Fruit fly (Drosophila melanogaster): ENCODE data around the gene CG8086.

CG8086 gene

dm6 chr2L:8284913-8285619 is 27.8 kb upstream of the CG8086 start (continued):
- 0 out of 3 replicates have a peak, but pooled peaks have one; percentile 14 for TF ChIP-seq row (GFP tag; IDR thresholded peaks at IDR 0.05)
- peak; percentile 80 for TF ChIP-seq ATbp (GFP tag; optimal IDR thresholded peaks at IDR 0.05)
- no peak for TF ChIP-seq Hsf (GFP tag; optimal IDR thresholded peaks at IDR 0.05)
- no peak for TF ChIP-seq pita (GFP tag; optimal IDR thresholded peaks at IDR 0.05)
- peak; percentile 58 for TF ChIP-seq Asciz (GFP tag; optimal IDR thresholded peaks at IDR 0.05)
- no peak for TF ChIP-seq Hr3 (GFP tag; optimal IDR thresholded peaks at IDR 0.05)
- TF ChIP-seq Oli (tag; optimal IDR thresholded peaks at IDR 0.05): peak; percentile 40
- TF ChIP-seq CG3281 (GFP tag; optimal IDR thresholded peaks at IDR 0.05): peak; percentile 9
- peak; percentile 34 for TF ChIP-seq CG10431 (GFP tag; optimal IDR thresholded peaks at IDR 0.05)
- TF ChIP-seq NFAT (GFP tag; IDR thresholded peaks at IDR 0.05): no peak
- no peak for TF ChIP-seq HmgZ (tag; optimal IDR thresholded peaks at IDR 0.05)
- peak; percentile 15 for TF ChIP-seq CG17568 (GFP tag; optimal IDR thresholded peaks at IDR 0.05)
- TF ChIP-seq eyg (GFP tag; optimal IDR thresholded peaks at IDR 0.05): no peak
- TF ChIP-seq prd (optimal IDR thresholded peaks at IDR 0.05): no peak
- peak; percentile 38; the same call in 1 of the 3 replicates for TF ChIP-seq prd (GFP tag; IDR thresholded peaks at IDR 0.05)

dm6 chr2L:8281872-8282271 is 24.6 kb upstream of the CG8086 start:
- TF ChIP-seq CG2202 (tag; optimal IDR thresholded peaks at IDR 0.05) (no peak), kni (GFP tag; optimal IDR thresholded peaks at IDR 0.05) (peak; percentile 11), Hr3 (GFP tag; optimal IDR thresholded peaks at IDR 0.05) (no peak), Antp (GFP tag; optimal IDR thresholded peaks at IDR 0.05) (no peak), Gug (GFP tag; IDR thresholded peaks at IDR 0.05) (no peak), CG8388 (GFP tag; optimal IDR thresholded peaks at IDR 0.05) (no peak), jumu (GFP tag; optimal IDR thresholded peaks at IDR 0.05) (no peak), fd64A (GFP tag; optimal IDR thresholded peaks at IDR 0.05) (no peak), pros (GFP tag; optimal IDR thresholded peaks at IDR 0.05) (peak; percentile 71), ac (GFP tag; optimal IDR thresholded peaks at IDR 0.05) (peak; percentile 67), oc (tag; optimal IDR thresholded peaks at IDR 0.05) (no peak), ap (GFP tag; IDR thresholded peaks at IDR 0.05) (no peak), gcm (GFP tag; optimal IDR thresholded peaks at IDR 0.05) (peak; percentile 69), Hr78 (GFP tag; optimal IDR thresholded peaks at IDR 0.05) (peak in 1 of 2 experiments; percentile 84), abd-A (tag; optimal IDR thresholded peaks at IDR 0.05) (peak; percentile 8), grn (GFP tag; optimal IDR thresholded peaks at IDR 0.05) (peak; percentile 89), twi (tag; optimal IDR thresholded peaks at IDR 0.05) (peak; percentile 85), bigmax (GFP tag; optimal IDR thresholded peaks at IDR 0.05) (no peak), fru (optimal IDR thresholded peaks at IDR 0.05) (no peak), CG2120 (GFP tag; optimal IDR thresholded peaks at IDR 0.05) (no peak), insv (GFP tag; optimal IDR thresholded peaks at IDR 0.05) (peak in 1 of 2 experiments; percentile 50), sens-2 (GFP tag; IDR thresholded peaks at IDR 0.05) (0 out of 2 replicates have a peak, but pooled peaks have one; percentile 25), CG15479 (GFP tag; optimal IDR thresholded peaks at IDR 0.05) (peak; percentile 74)

- TF ChIP-seq HLHmδ (GFP tag; optimal IDR thresholded peaks at IDR 0.05): peak; percentile 25
- peak; percentile 59 for TF ChIP-seq cg (GFP tag; optimal IDR thresholded peaks at IDR 0.05)
- no peak for TF ChIP-seq ssp (GFP tag; IDR thresholded peaks at IDR 0.05)
- peak; percentile 95 for TF ChIP-seq chinmo (GFP tag; IDR thresholded peaks at IDR 0.05; ENCODE audit: partially characterized antibody)
- peak; percentile 23 for TF ChIP-seq D (optimal IDR thresholded peaks at IDR 0.05)
- TF ChIP-seq D (GFP tag; optimal IDR thresholded peaks at IDR 0.05): no peak
- 0 out of 2 replicates have a peak, but pooled peaks have one; percentile 5 for TF ChIP-seq Drgx (GFP tag; IDR thresholded peaks at IDR 0.05)
- peak; percentile 28 for TF ChIP-seq Med (GFP tag)
- TF ChIP-seq CG13123 (GFP tag; optimal IDR thresholded peaks at IDR 0.05): no peak
- TF ChIP-seq Chrac-16 (GFP tag; optimal IDR thresholded peaks at IDR 0.05): no peak
- TF ChIP-seq CG1647 (GFP tag; optimal IDR thresholded peaks at IDR 0.05): no peak
- TF ChIP-seq bab2 (GFP tag; optimal IDR thresholded peaks at IDR 0.05): no peak
- no peak for TF ChIP-seq CG7745 (tag; optimal IDR thresholded peaks at IDR 0.05)
Measured at dm6 chr2L:8280225-8280624, 22.9 kb upstream of the CG8086 start.

Data from whole organism, embryonic.